Worm (Caenorhabditis elegans): ENCODE measurements around the gene aqp-11.

DNA sequence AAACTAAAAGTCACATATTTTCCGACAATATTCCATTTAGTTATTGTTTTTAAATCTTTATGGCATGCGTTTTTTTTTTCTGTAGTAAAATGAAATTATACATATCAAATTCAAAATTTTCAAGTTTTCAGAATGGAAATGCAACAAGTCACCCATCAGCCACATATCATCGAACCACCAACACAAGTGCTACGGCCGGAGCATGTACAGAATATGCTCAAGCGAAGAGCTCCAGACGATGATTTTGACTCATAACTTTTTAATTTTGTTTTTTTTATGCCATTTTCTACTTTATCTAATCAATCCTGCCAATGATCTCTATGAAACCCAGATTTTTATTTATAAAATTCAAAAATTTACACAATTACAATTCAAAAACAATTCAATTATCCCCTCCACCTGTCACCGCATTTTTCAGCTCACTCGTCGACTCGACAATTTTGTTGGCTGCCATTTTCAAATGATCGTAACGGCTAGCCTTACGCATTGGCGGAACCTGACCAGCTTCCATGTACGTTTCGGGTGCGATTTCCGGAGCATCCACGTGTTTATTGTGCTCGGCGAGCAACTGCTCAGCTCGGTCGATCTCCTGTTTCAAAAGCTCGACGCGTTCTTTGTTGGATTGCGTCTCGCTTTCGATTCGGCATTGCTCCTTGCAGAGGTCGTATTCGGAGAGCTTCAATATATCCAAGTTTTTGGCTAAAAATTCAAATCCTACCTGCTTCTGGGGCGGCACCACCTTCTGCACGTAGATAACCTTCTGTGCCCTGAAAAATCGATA lies 47.2 kb upstream of the aqp-11 start:
- TF ChIP-seq nhr-237 (tag; optimal IDR thresholded peaks at IDR 0.05) (no peak), blmp-1 (tag; optimal IDR thresholded peaks at IDR 0.05) (no peak), ztf-11 (tag; optimal IDR thresholded peaks at IDR 0.05) (no peak), sem-2 (GFP tag; optimal IDR thresholded peaks at IDR 0.05) (no peak), lin-13 (tag; optimal IDR thresholded peaks at IDR 0.05) (no peak), tbx-8 (GFP tag; optimal IDR thresholded peaks at IDR 0.05) (no peak), elt-1 (tag; optimal IDR thresholded peaks at IDR 0.05; ENCODE audit: borderline replicate concordance, insufficient read depth) (no peak), elt-3 (tag; optimal IDR thresholded peaks at IDR 0.05) (no peak), lsy-2 (tag; optimal IDR thresholded peaks at IDR 0.05) (no peak), snpc-4 (tag; optimal IDR thresholded peaks at IDR 0.05) (no peak), lin-32 (GFP tag; optimal IDR thresholded peaks at IDR 0.05) (no peak), sptf-1 (tag; optimal IDR thresholded peaks at IDR 0.05) (no peak)

Data from whole organism, mixed stage, embryonic.